Worm (Caenorhabditis elegans) whole organism, L4/young adult: ENCODE results near the gene gldi-2.

Source experiments
- W03F9.2 ChIP-seq: fragments of 150-350 bp; optimal IDR thresholded peaks from 2 replicates; lab custom pipeline; 2014; ENCODE audit warnings: missing biosample characterization, missing genetic modification characterization
- dao-5 ChIP-seq: sonication (generic microtip); optimal IDR thresholded peaks from 2 replicates; lab custom pipeline; 2016; ENCODE audit warnings: missing genotype, missing genetic modification characterization, moderate library complexity, missing compliant biosample characterization

DNA sequence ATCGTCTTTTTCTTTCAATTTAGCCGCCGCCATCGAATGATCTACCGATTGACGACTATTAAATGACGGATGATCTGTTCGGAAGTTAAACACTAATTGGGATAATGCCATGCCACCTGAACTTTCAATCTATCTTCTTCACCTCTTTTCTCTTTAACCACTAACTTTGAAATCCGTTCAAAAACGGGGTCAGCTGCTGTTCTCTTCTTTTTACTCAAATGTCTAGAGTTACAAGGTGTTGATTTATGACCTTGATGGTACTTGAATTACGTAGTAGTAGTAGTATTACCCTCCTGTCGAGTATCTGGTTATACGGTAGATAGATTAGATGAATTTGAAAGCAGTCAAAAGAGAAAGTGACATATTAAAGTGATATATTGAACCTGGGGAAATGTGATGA, 37.9 kb downstream of the gldi-2 start:
- no peak for TF ChIP-seq dao-5 (tag; lab: Kevin White, UChicago)
- TF ChIP-seq W03F9.2, result no peak
